Worm (Caenorhabditis elegans) whole organism, L2 larva: ENCODE data around the gene flr-4.

Experiments
- aly-2 ChIP-seq: fragments of 150-350 bp; optimal IDR thresholded peaks from 2 replicates; lab custom pipeline; 2014; ENCODE audit warnings: missing biosample characterization, missing genetic modification characterization
- mdl-1 ChIP-seq, 2 experiments: fragments of 150-350 bp in 1 of 2; sonication (generic microtip) in 1 of 2; optimal IDR thresholded peaks; 2 replicates each; lab custom pipeline; 2017; ENCODE audit warnings: missing biosample characterization in 2 of 2, missing genetic modification characterization in 2 of 2
- nhr-11 ChIP-seq: fragments of 150-350 bp; optimal IDR thresholded peaks from 2 replicates; lab custom pipeline; 2014; ENCODE audit warnings: missing biosample characterization, missing genetic modification characterization
- nhr-237 ChIP-seq: fragments of 150-350 bp; optimal IDR thresholded peaks from 2 replicates; lab custom pipeline; 2014; ENCODE audit warnings: missing biosample characterization, missing genetic modification characterization
- skn-1 ChIP-seq: sonication (generic microtip); optimal IDR thresholded peaks from 2 replicates; lab custom pipeline; 2017; ENCODE audit warnings: missing biosample characterization, missing genetic modification characterization
- ztf-1 ChIP-seq: fragments of 200-800 bp; sonication (Bioruptor generic); conservative IDR thresholded peaks from 2 replicates; pipeline ENCODE4 v1.3.6; 2022; ENCODE audit warnings: missing genetic modification characterization, missing compliant biosample characterization

DNA sequence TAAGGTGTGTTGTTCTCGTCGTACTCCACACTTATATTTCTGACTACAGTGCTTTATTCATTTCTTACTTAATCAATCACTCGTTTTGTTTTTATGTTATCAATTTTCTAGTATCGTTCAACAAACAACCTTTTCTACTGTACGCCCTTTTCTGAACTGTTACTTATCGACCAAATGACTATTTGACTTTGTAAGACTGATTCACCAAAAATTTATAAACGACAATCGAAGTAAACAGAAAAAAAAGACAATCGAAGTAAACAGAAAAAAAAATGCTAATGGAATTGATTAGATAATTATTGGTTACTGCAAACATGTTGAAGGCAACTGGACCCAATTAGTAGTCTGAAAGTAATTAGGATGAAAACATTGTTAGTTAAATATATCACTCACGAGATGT is 39.2 kb upstream of the flr-4 start:
- no peak for TF ChIP-seq ztf-1 (GFP tag; lab: Robert Waterston, UW)
- TF ChIP-seq mdl-1 (tag; optimal IDR thresholded peaks at IDR 0.05; lab: Kevin White, UChicago), result no peak
- no peak for TF ChIP-seq nhr-11
- no peak for TF ChIP-seq skn-1 (tag; lab: Kevin White, UChicago)
- no peak for TF ChIP-seq aly-2
- TF ChIP-seq nhr-237 (tag; lab: Kevin White, UChicago), result no peak
